Fruit fly (Drosophila melanogaster): Measurements from ENCODE around the gene D19A.

D19A gene

DNA sequence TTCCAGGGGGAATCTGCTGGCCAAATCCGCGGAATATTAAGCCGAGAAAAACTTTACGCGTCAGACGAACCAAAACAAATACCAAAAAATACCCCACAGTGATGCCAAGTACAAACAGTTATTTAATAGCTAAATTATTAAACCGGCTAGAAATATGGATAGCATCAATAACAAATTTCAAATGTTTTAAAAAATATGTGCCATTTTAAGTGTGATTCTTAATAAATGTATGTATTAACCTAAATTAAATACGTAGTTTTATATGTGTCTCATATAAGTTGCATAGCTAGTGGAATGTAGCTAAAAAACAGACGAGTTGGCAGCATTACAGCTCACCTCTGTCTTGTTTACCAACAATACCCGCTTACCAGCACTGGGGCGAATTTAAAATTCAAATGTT lies 7.1 kb downstream of the D19A start, which contains the start of gene CG10274 (continued):
- TF ChIP-seq CG11560 (tag; IDR thresholded peaks at IDR 0.05), result 0 out of 3 replicates have a peak, but pooled peaks have one; percentile 23
- no peak for TF ChIP-seq ham (GFP tag; IDR thresholded peaks at IDR 0.05)
- peak; percentile 47 for TF ChIP-seq CG5245 (GFP tag; optimal IDR thresholded peaks at IDR 0.05)
- TF ChIP-seq Atf6 (GFP tag; IDR thresholded peaks at IDR 0.05), result peak; percentile 66
- TF ChIP-seq CG10431 (GFP tag; optimal IDR thresholded peaks at IDR 0.05), result no peak
- no peak for TF ChIP-seq bowl (GFP tag; IDR thresholded peaks at IDR 0.05)
- no peak for TF ChIP-seq Lim3 (GFP tag; IDR thresholded peaks at IDR 0.05)
- TF ChIP-seq NFAT (GFP tag; IDR thresholded peaks at IDR 0.05), result peak; percentile 59; the same call in 1 of the 2 replicates
- peak; percentile 78 for TF ChIP-seq CG4820 (GFP tag; optimal IDR thresholded peaks at IDR 0.05)
- no peak for TF ChIP-seq CTCF (GFP tag; optimal IDR thresholded peaks at IDR 0.05)
- TF ChIP-seq mam (GFP tag; optimal IDR thresholded peaks at IDR 0.05), result peak; percentile 80
- peak; percentile 85 for TF ChIP-seq Chrac-16 (GFP tag; optimal IDR thresholded peaks at IDR 0.05)
- no peak for TF ChIP-seq CG15514 (GFP tag; optimal IDR thresholded peaks at IDR 0.05)
- TF ChIP-seq CG2875 (GFP tag; optimal IDR thresholded peaks at IDR 0.05), result no peak
- 0 out of 2 replicates have a peak, but pooled peaks have one; percentile 31 for TF ChIP-seq rib (GFP tag; IDR thresholded peaks at IDR 0.05)
- TF ChIP-seq cad (GFP tag; optimal IDR thresholded peaks at IDR 0.05), result no peak
- peak; percentile 21; the same call in 1 of the 3 replicates for TF ChIP-seq knrl (GFP tag; IDR thresholded peaks at IDR 0.05; ENCODE audit: partially characterized antibody)
- peak; percentile 63 for TF ChIP-seq CG4854 (GFP tag; optimal IDR thresholded peaks at IDR 0.05)
- TF ChIP-seq CG10979 (tag; optimal IDR thresholded peaks at IDR 0.05), result peak; percentile 74
- no peak for TF ChIP-seq toy (GFP tag; IDR thresholded peaks at IDR 0.05)
- no peak for TF ChIP-seq Mrtf (GFP tag; IDR thresholded peaks at IDR 0.05)
- TF ChIP-seq ken (GFP tag; IDR thresholded peaks at IDR 0.05), result peak; percentile 55; the same call in 2 of the 3 replicates
- no peak for TF ChIP-seq CG31388 (GFP tag; optimal IDR thresholded peaks at IDR 0.05)
- peak; percentile 68 for TF ChIP-seq CG10654 (GFP tag; optimal IDR thresholded peaks at IDR 0.05)
- TF ChIP-seq CG5180 (GFP tag; optimal IDR thresholded peaks at IDR 0.05), result no peak
- peak; percentile 16 for TF ChIP-seq CG30431 (GFP tag; optimal IDR thresholded peaks at IDR 0.05)
- TF ChIP-seq BEAF-32 (GFP tag; optimal IDR thresholded peaks at IDR 0.05), result peak; percentile 36
- peak; percentile 72 for TF ChIP-seq CG10543 (GFP tag; optimal IDR thresholded peaks at IDR 0.05)
- peak; percentile 50 for TF ChIP-seq CG3838 (GFP tag; optimal IDR thresholded peaks at IDR 0.05)
- peak; percentile 33 for TF ChIP-seq CG10565 (GFP tag; optimal IDR thresholded peaks at IDR 0.05)
- TF ChIP-seq fru (optimal IDR thresholded peaks at IDR 0.05), result no peak
- TF ChIP-seq tio (GFP tag; optimal IDR thresholded peaks at IDR 0.05), result no peak
- TF ChIP-seq CG7271 (tag; optimal IDR thresholded peaks at IDR 0.05), result peak; percentile 33
- peak; percentile 90 for TF ChIP-seq CG30403 (GFP tag; optimal IDR thresholded peaks at IDR 0.05)
- peak; percentile 38 for TF ChIP-seq CrebB (tag; optimal IDR thresholded peaks at IDR 0.05)
- TF ChIP-seq Mad (GFP tag; optimal IDR thresholded peaks at IDR 0.05), result peak; percentile 69
- TF ChIP-seq fu2 (GFP tag; optimal IDR thresholded peaks at IDR 0.05), result peak; percentile 71
- peak; percentile 43 for TF ChIP-seq CG6765 (GFP tag; optimal IDR thresholded peaks at IDR 0.05)
- peak; percentile 72 for TF ChIP-seq chn (GFP tag; optimal IDR thresholded peaks at IDR 0.05)
- peak; percentile 76 for TF ChIP-seq al (GFP tag; IDR thresholded peaks at IDR 0.05)
- TF ChIP-seq CG2678 (tag; optimal IDR thresholded peaks at IDR 0.05), result no peak
- peak; percentile 72 to 81 for TF ChIP-seq dpn (GFP tag; optimal IDR thresholded peaks at IDR 0.05)
- peak; percentile 30 for TF ChIP-seq da (GFP tag; optimal IDR thresholded peaks at IDR 0.05)
- TF ChIP-seq grau (tag; optimal IDR thresholded peaks at IDR 0.05), result peak; percentile 83
- peak; percentile 65 for TF ChIP-seq luna (GFP tag; optimal IDR thresholded peaks at IDR 0.05)
- peak; percentile 64 for TF ChIP-seq jumu (GFP tag; optimal IDR thresholded peaks at IDR 0.05)
- TF ChIP-seq Hmx (GFP tag; optimal IDR thresholded peaks at IDR 0.05), result no peak
- no peak for TF ChIP-seq CG5953 (GFP tag; IDR thresholded peaks at IDR 0.05)
- peak; percentile 62; the same call in 2 of the 3 replicates for TF ChIP-seq croc (GFP tag; conservative IDR thresholded peaks at IDR 0.05)
- TF ChIP-seq gem (tag; optimal IDR thresholded peaks at IDR 0.05), result peak; percentile 86
- TF ChIP-seq fd102C (GFP tag; optimal IDR thresholded peaks at IDR 0.05), result peak; percentile 37
- TF ChIP-seq CG12659 (GFP tag; optimal IDR thresholded peaks at IDR 0.05), result peak; percentile 84
